Worm (Caenorhabditis elegans) whole organism, L2 larva: ENCODE results near the gene pqn-39.

Experiments used
- C34F6.9 ChIP-seq: fragments of 150-350 bp; optimal IDR thresholded peaks from 2 replicates; lab custom pipeline; 2014; ENCODE audit warnings: missing biosample characterization, missing genetic modification characterization
- F13H6.1 ChIP-seq: sonication (generic microtip); optimal IDR thresholded peaks from 2 replicates; lab custom pipeline; 2016; ENCODE audit warnings: missing genetic modification characterization, missing compliant biosample characterization
- R02D3.7 ChIP-seq: fragments of 150-350 bp; optimal IDR thresholded peaks from 2 replicates; lab custom pipeline; 2014; ENCODE audit warnings: missing biosample characterization, missing genetic modification characterization
- Y55F3AM.14 ChIP-seq: fragments of 200-800 bp; sonication (Bioruptor generic); optimal IDR thresholded peaks from 2 replicates; lab custom pipeline; 2018; ENCODE audit warnings: mild to moderate bottlenecking, missing genetic modification characterization, missing compliant biosample characterization
- ZK546.5 ChIP-seq: sonication (generic microtip); optimal IDR thresholded peaks from 2 replicates; lab custom pipeline; 2017; ENCODE audit warnings: missing biosample characterization, missing genetic modification characterization
- alr-1 ChIP-seq: fragments of 150-350 bp; optimal IDR thresholded peaks from 2 replicates; lab custom pipeline; 2014; ENCODE audit warnings: missing biosample characterization, missing genetic modification characterization
- ama-1 ChIP-seq: fragments of 150-350 bp; optimal IDR thresholded peaks from 2 replicates; lab custom pipeline; 2018; ENCODE audit warnings: inconsistent platforms
- blmp-1 ChIP-seq: sonication (generic microtip); optimal IDR thresholded peaks from 2 replicates; lab custom pipeline; 2017; ENCODE audit warnings: missing genetic modification characterization, mild to moderate bottlenecking, missing compliant biosample characterization, antibody characterized with exemption, moderate library complexity; ENCODE audit not compliant: insufficient read depth
- ceh-16 ChIP-seq: fragments of 150-350 bp; optimal IDR thresholded peaks from 2 replicates; lab custom pipeline; 2014; ENCODE audit warnings: missing biosample characterization, missing genetic modification characterization
- ceh-82 ChIP-seq: fragments of 150-350 bp; optimal IDR thresholded peaks from 2 replicates; lab custom pipeline; 2014; ENCODE audit warnings: missing biosample characterization, missing genetic modification characterization
- crh-2 ChIP-seq: sonication (generic microtip); optimal IDR thresholded peaks from 2 replicates; lab custom pipeline; 2017; ENCODE audit warnings: missing biosample characterization, missing genetic modification characterization
- dmd-4 ChIP-seq: sonication (generic microtip); optimal IDR thresholded peaks from 2 replicates; lab custom pipeline; 2017; ENCODE audit warnings: missing biosample characterization, missing genetic modification characterization
- egl-27 ChIP-seq: sonication (generic microtip); optimal IDR thresholded peaks from 3 replicates; lab custom pipeline; 2017; ENCODE audit warnings: missing biosample characterization, missing genetic modification reagents, missing genetic modification characterization
- elt-1 ChIP-seq: fragments of 150-350 bp; optimal IDR thresholded peaks from 2 replicates; lab custom pipeline; 2014; ENCODE audit warnings: missing biosample characterization, missing genetic modification characterization
- elt-3 ChIP-seq: sonication (generic microtip); optimal IDR thresholded peaks from 2 replicates; lab custom pipeline; 2017; ENCODE audit warnings: missing biosample characterization, missing genetic modification characterization
- fos-1 ChIP-seq: fragments of 150-350 bp; optimal IDR thresholded peaks from 2 replicates; lab custom pipeline; 2014; ENCODE audit warnings: missing biosample characterization, missing genetic modification characterization
- gmeb-1 ChIP-seq: fragments of 150-350 bp; optimal IDR thresholded peaks from 2 replicates; lab custom pipeline; 2014; ENCODE audit warnings: missing biosample characterization, missing genetic modification characterization
- lin-13 ChIP-seq: fragments of 150-350 bp; optimal IDR thresholded peaks from 2 replicates; lab custom pipeline; 2014; ENCODE audit warnings: missing biosample characterization, missing genetic modification reagents, missing genetic modification characterization
- lin-39 ChIP-seq: fragments of 150-350 bp; optimal IDR thresholded peaks from 2 replicates; lab custom pipeline; 2014; ENCODE audit warnings: missing biosample characterization, missing genetic modification reagents, missing genetic modification characterization
- lsy-2 ChIP-seq, 2 experiments: fragments of 150-350 bp in 1 of 2; sonication (generic microtip) in 1 of 2; optimal IDR thresholded peaks; 2 replicates each; lab custom pipeline; 2014 to 2017; ENCODE audit warnings: missing biosample characterization in 2 of 2, missing genetic modification characterization in 2 of 2
- mbf-1 ChIP-seq: sonication (generic microtip); optimal IDR thresholded peaks from 2 replicates; lab custom pipeline; 2017; ENCODE audit warnings: missing biosample characterization, missing genetic modification characterization
- mdl-1 ChIP-seq, 2 experiments: fragments of 150-350 bp in 1 of 2; sonication (generic microtip) in 1 of 2; optimal IDR thresholded peaks; 2 replicates each; lab custom pipeline; 2017; ENCODE audit warnings: missing biosample characterization in 2 of 2, missing genetic modification characterization in 2 of 2
- nhr-10 ChIP-seq: sonication (generic microtip); optimal IDR thresholded peaks from 2 replicates; lab custom pipeline; 2017; ENCODE audit warnings: missing biosample characterization, missing genetic modification characterization
- nhr-11 ChIP-seq: fragments of 150-350 bp; optimal IDR thresholded peaks from 2 replicates; lab custom pipeline; 2014; ENCODE audit warnings: missing biosample characterization, missing genetic modification characterization
- nhr-12 ChIP-seq: fragments of 150-350 bp; optimal IDR thresholded peaks from 2 replicates; lab custom pipeline; 2014; ENCODE audit warnings: missing biosample characterization, missing genetic modification characterization
- nhr-129 ChIP-seq: fragments of 150-350 bp; optimal IDR thresholded peaks from 2 replicates; lab custom pipeline; 2014; ENCODE audit warnings: missing biosample characterization, missing genetic modification characterization
- nhr-21 ChIP-seq: fragments of 150-350 bp; optimal IDR thresholded peaks from 2 replicates; lab custom pipeline; 2014; ENCODE audit warnings: missing biosample characterization, missing genetic modification characterization
- nhr-23 ChIP-seq: fragments of 150-350 bp; optimal IDR thresholded peaks from 2 replicates; lab custom pipeline; 2014; ENCODE audit warnings: missing biosample characterization, missing genetic modification reagents, missing genetic modification characterization
- nhr-237 ChIP-seq: fragments of 150-350 bp; optimal IDR thresholded peaks from 2 replicates; lab custom pipeline; 2014; ENCODE audit warnings: missing biosample characterization, missing genetic modification characterization
- nhr-25 ChIP-seq: fragments of 150-350 bp; sonication (generic microtip); optimal IDR thresholded peaks from 3 replicates; lab custom pipeline; 2014; ENCODE audit warnings: missing biosample characterization, missing genetic modification characterization
- nhr-6 ChIP-seq: fragments of 150-350 bp; optimal IDR thresholded peaks from 2 replicates; lab custom pipeline; 2014; ENCODE audit warnings: missing biosample characterization, missing genetic modification characterization
- nhr-77 ChIP-seq: fragments of 150-350 bp; optimal IDR thresholded peaks from 2 replicates; lab custom pipeline; 2014; ENCODE audit warnings: missing biosample characterization, missing genetic modification characterization
- peb-1 ChIP-seq: fragments of 150-350 bp; optimal IDR thresholded peaks from 2 replicates; lab custom pipeline; 2014; ENCODE audit warnings: missing biosample characterization, missing genetic modification characterization
- sem-4 ChIP-seq: fragments of 150-350 bp; optimal IDR thresholded peaks from 2 replicates; lab custom pipeline; 2014; ENCODE audit warnings: missing biosample characterization, missing genetic modification reagents, missing genetic modification characterization
- skn-1 ChIP-seq: sonication (generic microtip); optimal IDR thresholded peaks from 2 replicates; lab custom pipeline; 2017; ENCODE audit warnings: missing biosample characterization, missing genetic modification characterization
- sma-3 ChIP-seq: sonication (generic microtip); optimal IDR thresholded peaks from 2 replicates; lab custom pipeline; 2016; ENCODE audit warnings: missing genetic modification reagents, missing genetic modification characterization, missing compliant biosample characterization
- sma-9 ChIP-seq, 2 experiments: fragments of 150-350 bp in 1 of 2; sonication (generic microtip) in 1 of 2; optimal IDR thresholded peaks; 2 replicates each; lab custom pipeline; 2014 to 2016; ENCODE audit warnings: missing genetic modification characterization in 2 of 2, mild to moderate bottlenecking in 1 of 2, missing biosample characterization in 1 of 2, missing compliant biosample characterization in 1 of 2, missing genetic modification reagents in 1 of 2, moderate library complexity in 1 of 2
- snpc-4 ChIP-seq: fragments of 150-350 bp; optimal IDR thresholded peaks from 2 replicates; lab custom pipeline; 2014; ENCODE audit warnings: missing biosample characterization, missing genetic modification characterization
- unc-39 ChIP-seq: fragments of 150-350 bp; optimal IDR thresholded peaks from 2 replicates; lab custom pipeline; 2014; ENCODE audit warnings: missing biosample characterization, missing genetic modification characterization
- unc-62 ChIP-seq: fragments of 150-350 bp; optimal IDR thresholded peaks from 2 replicates; lab custom pipeline; 2014; ENCODE audit warnings: missing biosample characterization, missing genetic modification reagents, missing genetic modification characterization
- zag-1 ChIP-seq: fragments of 150-350 bp; optimal IDR thresholded peaks from 2 replicates; lab custom pipeline; 2014; ENCODE audit warnings: missing biosample characterization, missing genetic modification characterization
- ztf-1 ChIP-seq: fragments of 200-800 bp; sonication (Bioruptor generic); conservative IDR thresholded peaks from 2 replicates; pipeline ENCODE4 v1.3.6; 2022; ENCODE audit warnings: missing genetic modification characterization, missing compliant biosample characterization
- ztf-11 ChIP-seq: sonication (generic microtip); optimal IDR thresholded peaks from 2 replicates; lab custom pipeline; 2017; ENCODE audit warnings: missing biosample characterization, missing genetic modification characterization
- ztf-4 ChIP-seq: fragments of 150-350 bp; optimal IDR thresholded peaks from 2 replicates; lab custom pipeline; 2014; ENCODE audit warnings: missing biosample characterization, missing genetic modification characterization

Gene pqn-39

DNA sequence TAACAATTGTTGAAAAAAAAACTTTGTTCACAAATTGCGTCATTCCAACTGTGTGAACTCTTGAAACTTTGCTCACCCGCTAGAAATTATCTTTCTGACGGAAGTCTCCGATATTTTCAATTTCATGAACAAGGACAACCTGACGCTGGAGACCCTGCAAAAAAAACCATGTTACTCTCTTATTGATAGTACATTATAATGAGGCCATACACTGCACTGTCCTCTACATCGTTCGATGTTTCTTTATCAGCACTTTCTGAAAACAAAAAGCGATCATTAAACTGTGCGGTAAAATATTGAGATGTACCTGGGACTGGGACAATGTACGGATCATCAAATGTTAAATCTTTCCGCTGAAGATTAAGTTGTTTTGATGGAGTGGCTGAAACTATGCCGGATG, 35.1 kb upstream of the pqn-39 start:
- peak; percentile 16 for TF ChIP-seq sma-9 (GFP tag; optimal IDR thresholded peaks at IDR 0.05; lab: Kevin White, UChicago)
- TF ChIP-seq sma-9 (tag; optimal IDR thresholded peaks at IDR 0.05; lab: Kevin White, UChicago) = no peak
- no peak for TF ChIP-seq nhr-11 (tag; lab: Kevin White, UChicago)
- TF ChIP-seq dmd-4 (tag; lab: Kevin White, UChicago) = no peak
- peak; percentile 47 for TF ChIP-seq fos-1 (tag; lab: Kevin White, UChicago)
- TF ChIP-seq, all 48 proteins: peak for 2

DNA sequence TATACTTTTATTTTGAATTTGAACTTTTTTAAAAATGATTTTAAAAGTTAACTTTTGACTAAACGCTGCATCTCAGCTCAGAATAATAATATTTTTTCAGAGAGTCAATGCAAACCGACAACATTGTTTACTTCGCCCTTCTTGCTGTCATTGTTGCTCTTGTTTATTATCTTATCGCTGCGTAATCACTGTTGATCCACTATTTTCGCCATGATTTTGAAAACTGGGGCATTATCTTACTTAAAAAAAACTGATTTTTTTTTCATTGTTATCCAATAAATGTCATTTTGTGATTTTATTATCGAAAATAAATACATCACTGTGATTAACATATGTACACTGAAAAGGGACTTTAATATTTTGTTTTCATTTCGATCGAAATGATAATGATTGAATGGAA, 34.3 kb upstream of the pqn-39 start:
- TF ChIP-seq elt-1 (tag; lab: Kevin White, UChicago) (no peak), nhr-23 (tag; lab: Kevin White, UChicago) (no peak), dmd-4 (tag; lab: Kevin White, UChicago) (no peak), nhr-10 (tag; lab: Kevin White, UChicago) (no peak), nhr-21 (no peak)

DNA sequence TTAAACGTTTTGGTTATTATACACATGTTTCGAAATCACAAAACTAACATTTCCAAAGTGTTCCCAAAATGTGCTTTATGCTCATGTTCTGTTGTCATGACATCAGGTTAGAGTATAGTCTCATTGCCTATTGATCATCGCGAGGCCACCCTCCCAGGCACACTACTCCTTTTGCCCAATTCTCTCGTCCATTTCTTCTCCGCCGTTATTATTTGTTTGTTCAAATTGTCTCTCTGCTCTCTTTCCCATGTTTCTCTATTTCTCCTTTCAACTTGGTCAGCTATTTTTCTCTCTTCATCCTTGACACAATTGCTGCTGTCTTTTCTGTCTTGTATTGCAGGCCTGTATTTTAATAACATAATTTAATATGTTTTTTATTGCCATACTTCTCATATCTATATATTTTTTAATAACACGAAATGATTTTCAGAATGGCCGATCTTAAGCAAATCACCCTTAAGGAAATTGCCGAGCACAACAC, 33.1 kb upstream of the pqn-39 start, which contains the start of gene cytb-5.1:
cytb-5.1 (plus strand) TSS at position 431 of the 481 bp plus-strand sequence.
- TF ChIP-seq F13H6.1 (tag; lab: Kevin White, UChicago) (peak; percentile 65), mdl-1 (tag; optimal IDR thresholded peaks at IDR 0.05; lab: Kevin White, UChicago) (no peak), crh-2 (tag; lab: Kevin White, UChicago) (peak; percentile 6), fos-1 (tag; lab: Kevin White, UChicago) (peak; percentile 44), unc-39 (tag; lab: Kevin White, UChicago) (no peak), sma-3 (GFP tag; lab: Kevin White, UChicago) (peak; percentile 46), sma-9 (GFP tag; optimal IDR thresholded peaks at IDR 0.05; lab: Kevin White, UChicago) (peak; percentile 81), sma-9 (tag; optimal IDR thresholded peaks at IDR 0.05; lab: Kevin White, UChicago) (no peak), nhr-25 (tag; lab: Kevin White, UChicago) (peak; percentile 7), gmeb-1 (tag; lab: Kevin White, UChicago) (peak; percentile 11), nhr-129 (peak; percentile 71)
- TF ChIP-seq, all 48 proteins: peak for 8

DNA sequence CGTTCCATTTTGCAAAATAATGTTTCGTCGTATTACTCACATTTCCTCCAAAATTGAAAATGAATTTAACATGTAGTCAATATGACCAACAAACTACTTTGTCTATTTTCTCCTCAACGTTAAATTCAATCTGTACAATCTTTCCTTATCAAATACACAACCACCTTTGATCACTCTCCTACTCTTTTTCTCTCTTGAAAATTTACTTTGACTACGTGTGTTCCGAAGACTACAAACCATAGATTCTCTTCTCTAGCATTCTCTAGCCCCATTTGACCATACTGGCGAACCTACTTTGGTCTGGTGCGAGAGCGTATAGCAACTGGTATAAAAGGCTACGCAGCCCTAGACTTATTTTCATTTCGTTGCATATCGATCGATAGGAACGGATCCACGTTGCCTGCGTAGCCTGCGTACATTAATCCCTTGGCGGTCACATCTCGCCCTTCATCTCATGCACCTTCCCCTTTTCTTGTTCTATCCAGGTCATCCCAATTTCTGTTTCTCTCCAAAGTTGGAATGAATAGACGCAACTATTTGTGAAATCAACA, 31.8 kb upstream of the pqn-39 start:
- TF ChIP-seq nhr-77 = no peak
- no peak for TF ChIP-seq lsy-2 (tag; optimal IDR thresholded peaks at IDR 0.05; lab: Kevin White, UChicago)
- no peak for TF ChIP-seq nhr-237
- TF ChIP-seq ceh-82 (tag; lab: Kevin White, UChicago) = no peak
- no peak for TF ChIP-seq gmeb-1 (tag; lab: Kevin White, UChicago)
- TF ChIP-seq sma-9 (GFP tag; optimal IDR thresholded peaks at IDR 0.05; lab: Kevin White, UChicago) = peak; percentile 65
- no peak for TF ChIP-seq sma-9 (tag; optimal IDR thresholded peaks at IDR 0.05; lab: Kevin White, UChicago)
- TF ChIP-seq ama-1 = no peak
- TF ChIP-seq zag-1 (tag; lab: Kevin White, UChicago) = no peak
- TF ChIP-seq nhr-12 (tag; lab: Kevin White, UChicago) = no peak
- TF ChIP-seq sem-4 (tag; lab: Kevin White, UChicago) = no peak
- TF ChIP-seq alr-1 (tag; lab: Kevin White, UChicago) = no peak
- TF ChIP-seq Y55F3AM.14 (GFP tag; lab: Kevin White, UChicago) = no peak
- TF ChIP-seq blmp-1 (tag; lab: Kevin White, UChicago) = no peak
- peak; percentile 33 for TF ChIP-seq sma-3 (GFP tag; lab: Kevin White, UChicago)
- no peak for TF ChIP-seq ZK546.5
- TF ChIP-seq crh-2 (tag; lab: Kevin White, UChicago) = peak; percentile 60
- TF ChIP-seq fos-1 (tag; lab: Kevin White, UChicago) = peak; percentile 55
- TF ChIP-seq nhr-23 (tag; lab: Kevin White, UChicago) = no peak
- TF ChIP-seq R02D3.7 (tag; lab: Kevin White, UChicago) = no peak
- TF ChIP-seq nhr-10 (tag; lab: Kevin White, UChicago) = no peak
- no peak for TF ChIP-seq mbf-1 (tag; lab: Kevin White, UChicago)
- TF ChIP-seq C34F6.9 = no peak
- TF ChIP-seq lin-13 (GFP tag; lab: Kevin White, UChicago) = no peak
- TF ChIP-seq mdl-1 (tag; optimal IDR thresholded peaks at IDR 0.05; lab: Kevin White, UChicago) = no peak
- TF ChIP-seq lin-39 (tag; lab: Kevin White, UChicago) = no peak
- TF ChIP-seq peb-1 = no peak
- TF ChIP-seq ztf-4 (tag; lab: Kevin White, UChicago) = no peak
- no peak for TF ChIP-seq unc-39 (tag; lab: Kevin White, UChicago)
- TF ChIP-seq nhr-25 (tag; lab: Kevin White, UChicago) = peak; percentile 32
- no peak for TF ChIP-seq ztf-1
- no peak for TF ChIP-seq F13H6.1 (tag; lab: Kevin White, UChicago)
- no peak for TF ChIP-seq unc-62 (GFP tag; lab: Kevin White, UChicago)
- TF ChIP-seq snpc-4 (tag; lab: Kevin White, UChicago) = no peak
- no peak for TF ChIP-seq ztf-11 (tag; lab: Kevin White, UChicago)
- peak; percentile 3 for TF ChIP-seq nhr-129
- no peak for TF ChIP-seq nhr-6 (tag; lab: Kevin White, UChicago)
- no peak for TF ChIP-seq ceh-16
- no peak for TF ChIP-seq elt-1 (tag; lab: Kevin White, UChicago)
- no peak for TF ChIP-seq skn-1 (tag; lab: Kevin White, UChicago)
- TF ChIP-seq nhr-21 = no peak
- TF ChIP-seq egl-27 (tag; lab: Kevin White, UChicago) = no peak
- no peak for TF ChIP-seq elt-3
